Fruit fly (Drosophila melanogaster): ENCODE measurements around the gene Nmt.

Gene Nmt

dm6 chr3L:8210596-8210995 is 32.4 kb upstream of the Nmt start, which contains the start of gene tut:
Gene tut (minus strand): TSS chr3L:8210743.
- no peak for TF ChIP-seq CG10631 (GFP tag; optimal IDR thresholded peaks at IDR 0.05)
- no peak for TF ChIP-seq Smox (GFP tag; optimal IDR thresholded peaks at IDR 0.05)
- no peak for TF ChIP-seq CG8632 (GFP tag; optimal IDR thresholded peaks at IDR 0.05)
- TF ChIP-seq CG6854 (GFP tag; optimal IDR thresholded peaks at IDR 0.05) = no peak
- TF ChIP-seq CG1621 (tag; optimal IDR thresholded peaks at IDR 0.05) = no peak
- TF ChIP-seq OdsH (GFP tag; optimal IDR thresholded peaks at IDR 0.05) = no peak
- no peak for TF ChIP-seq CG4318 (GFP tag; optimal IDR thresholded peaks at IDR 0.05)
- no peak for TF ChIP-seq CG15336 (GFP tag; IDR thresholded peaks at IDR 0.05)
- TF ChIP-seq pdm3 (GFP tag; optimal IDR thresholded peaks at IDR 0.05) = no peak
- no peak for TF ChIP-seq fd59A (GFP tag; optimal IDR thresholded peaks at IDR 0.05)

- no peak for TF ChIP-seq vri (GFP tag; optimal IDR thresholded peaks at IDR 0.05)
- TF ChIP-seq CG6276 (GFP tag; optimal IDR thresholded peaks at IDR 0.05) = no peak
- no peak for TF ChIP-seq CG9139 (GFP tag; optimal IDR thresholded peaks at IDR 0.05)
- TF ChIP-seq fd59A (GFP tag; optimal IDR thresholded peaks at IDR 0.05) = no peak
- no peak for TF ChIP-seq dac (GFP tag; optimal IDR thresholded peaks at IDR 0.05)
- no peak for TF ChIP-seq OdsH (GFP tag; optimal IDR thresholded peaks at IDR 0.05)
- TF ChIP-seq fkh (GFP tag; optimal IDR thresholded peaks at IDR 0.05) = no peak
- no peak for TF ChIP-seq CG8319 (GFP tag; optimal IDR thresholded peaks at IDR 0.05)
- no peak for TF ChIP-seq svp (GFP tag)
- TF ChIP-seq CG32006 (GFP tag; optimal IDR thresholded peaks at IDR 0.05) = no peak
- TF ChIP-seq CG10669 (GFP tag; optimal IDR thresholded peaks at IDR 0.05) = no peak
- no peak for TF ChIP-seq CG6163 (GFP tag; IDR thresholded peaks at IDR 0.05)
- TF ChIP-seq CG15336 (GFP tag; IDR thresholded peaks at IDR 0.05) = no peak
- TF ChIP-seq Ets21C (GFP tag; optimal IDR thresholded peaks at IDR 0.05) = no peak
- no peak for TF ChIP-seq spab (GFP tag; optimal IDR thresholded peaks at IDR 0.05)
- no peak for TF ChIP-seq CG16779 (tag; optimal IDR thresholded peaks at IDR 0.05)
- no peak for TF ChIP-seq CG11902 (GFP tag; optimal IDR thresholded peaks at IDR 0.05)
Measured at dm6 chr3L:8202317-8202842, 24.2 kb upstream of the Nmt start, which contains the start of the genes CG7366 and CG13679. Gene CG7366 (minus strand): TSS chr3L:8202417. Gene CG13679 (plus strand): TSS chr3L:8202792.

- TF ChIP-seq Sox15 (GFP tag; optimal IDR thresholded peaks at IDR 0.05) = peak; percentile 76
- no peak for TF ChIP-seq vri (GFP tag; optimal IDR thresholded peaks at IDR 0.05)
- TF ChIP-seq dac (GFP tag; optimal IDR thresholded peaks at IDR 0.05) = no peak
- TF ChIP-seq CG3919 (GFP tag; optimal IDR thresholded peaks at IDR 0.05) = no peak
- TF ChIP-seq esn (GFP tag; optimal IDR thresholded peaks at IDR 0.05) = peak; percentile 63
- no peak for TF ChIP-seq CG34406 (GFP tag; optimal IDR thresholded peaks at IDR 0.05)
- peak; percentile 28 for TF ChIP-seq CG32006 (GFP tag; optimal IDR thresholded peaks at IDR 0.05)
- peak; percentile 23 for TF ChIP-seq Sox14 (GFP tag; optimal IDR thresholded peaks at IDR 0.05)
- TF ChIP-seq CG6808 (GFP tag; optimal IDR thresholded peaks at IDR 0.05) = no peak
- peak; percentile 55 for TF ChIP-seq CG15336 (GFP tag; IDR thresholded peaks at IDR 0.05)
- no peak for TF ChIP-seq spab (GFP tag; optimal IDR thresholded peaks at IDR 0.05)
- TF ChIP-seq CG9139 (GFP tag; optimal IDR thresholded peaks at IDR 0.05) = no peak
- peak; percentile 34 for TF ChIP-seq CG11762 (GFP tag; optimal IDR thresholded peaks at IDR 0.05; ENCODE audit: insufficient read depth)
- peak; percentile 67 for TF ChIP-seq acj6 (GFP tag; optimal IDR thresholded peaks at IDR 0.05)
- TF ChIP-seq cyc (GFP tag; optimal IDR thresholded peaks at IDR 0.05) = peak; percentile 69
- peak; percentile 62; the same call in 1 of the 3 replicates for TF ChIP-seq CG6163 (GFP tag; IDR thresholded peaks at IDR 0.05)
- no peak for TF ChIP-seq Ets21C (GFP tag; optimal IDR thresholded peaks at IDR 0.05)
- peak; percentile 72; the same call in 2 of the 3 replicates for TF ChIP-seq eg (GFP tag; IDR thresholded peaks at IDR 0.05)
- no peak for TF ChIP-seq Lpt (GFP tag; optimal IDR thresholded peaks at IDR 0.05)
- peak; percentile 73 for TF ChIP-seq lz (GFP tag; optimal IDR thresholded peaks at IDR 0.05)
- peak; percentile 41 for TF ChIP-seq CG6792 (GFP tag; optimal IDR thresholded peaks at IDR 0.05)
- no peak for TF ChIP-seq Smox (GFP tag; optimal IDR thresholded peaks at IDR 0.05)
- TF ChIP-seq Blimp-1 (GFP tag; optimal IDR thresholded peaks at IDR 0.05) = peak; percentile 58
- peak; percentile 89 for TF ChIP-seq CG10631 (GFP tag; optimal IDR thresholded peaks at IDR 0.05)
- peak; percentile 60 for TF ChIP-seq CG11902 (GFP tag; optimal IDR thresholded peaks at IDR 0.05)
- peak in 1 of 2 experiments; percentile 6 for TF ChIP-seq salr (GFP tag; optimal IDR thresholded peaks at IDR 0.05)
- peak; percentile 74 for TF ChIP-seq CG31627 (GFP tag; optimal IDR thresholded peaks at IDR 0.05)
- peak; percentile 11; the same call in 1 of the 2 replicates for TF ChIP-seq CG11294 (GFP tag; IDR thresholded peaks at IDR 0.05)
- peak; percentile 20 for TF ChIP-seq achi (GFP tag; optimal IDR thresholded peaks at IDR 0.05)
- no peak for TF ChIP-seq svp (GFP tag)
- no peak for TF ChIP-seq CG10669 (GFP tag; optimal IDR thresholded peaks at IDR 0.05)
- TF ChIP-seq CG8632 (GFP tag; optimal IDR thresholded peaks at IDR 0.05) = peak; percentile 52
- TF ChIP-seq Gug (GFP tag; IDR thresholded peaks at IDR 0.05) = no peak; the same call in none of the 2 replicates
- TF ChIP-seq CG6276 (GFP tag; optimal IDR thresholded peaks at IDR 0.05) = no peak
- no peak for TF ChIP-seq Hr38 (GFP tag; optimal IDR thresholded peaks at IDR 0.05)
- TF ChIP-seq Hr39 (GFP tag; optimal IDR thresholded peaks at IDR 0.05) = peak; percentile 29
Measured at dm6 chr3L:8197779-8198279, 19.6 kb upstream of the Nmt start, which contains the start of the genes UbcE2M and Dhps. Gene UbcE2M (minus strand): TSS chr3L:8197987. Gene Dhps (plus strand): TSS chr3L:8198207.

All from whole organism, prepupa.